Worm (Caenorhabditis elegans): ENCODE data around the gene T26C5.3.

- TF ChIP-seq unc-62 (GFP tag; optimal IDR thresholded peaks at IDR 0.05) (no peak), unc-39 (tag; optimal IDR thresholded peaks at IDR 0.05) (no peak), pha-4 (tag; optimal IDR thresholded peaks at IDR 0.05) (no peak), snpc-4 (tag; optimal IDR thresholded peaks at IDR 0.05) (no peak), nhr-12 (tag; optimal IDR thresholded peaks at IDR 0.05) (no peak), lsy-2 (tag; optimal IDR thresholded peaks at IDR 0.05) (no peak), mep-1 (tag; optimal IDR thresholded peaks at IDR 0.05) (no peak), blmp-1 (tag; optimal IDR thresholded peaks at IDR 0.05) (no peak), nhr-237 (tag; optimal IDR thresholded peaks at IDR 0.05) (no peak), ces-1 (GFP tag; optimal IDR thresholded peaks at IDR 0.05) (no peak), lin-13 (tag; optimal IDR thresholded peaks at IDR 0.05) (no peak)
Measured at ce11 chrII:9258566-9258965, 22.2 kb downstream of the T26C5.3 start.
